Worm (Caenorhabditis elegans): ENCODE measurements around the gene F54D5.4.

The F54D5.4 gene

ce11 chrII:11617715-11618114 lies 48.1 kb downstream of the F54D5.4 start:
- no peak for TF ChIP-seq spr-3 (GFP tag; optimal IDR thresholded peaks at IDR 0.05)
- peak in 1 of 2 experiments; percentile 40 for TF ChIP-seq lsy-2 (tag; optimal IDR thresholded peaks at IDR 0.05)
- peak; percentile 88 for TF ChIP-seq nhr-25 (tag; optimal IDR thresholded peaks at IDR 0.05; ENCODE audit: borderline replicate concordance, insufficient read depth)
- TF ChIP-seq Y105C5A.15 (GFP tag; IDR thresholded peaks at IDR 0.05) = no peak
- TF ChIP-seq nhr-10 (tag; optimal IDR thresholded peaks at IDR 0.05) = peak; percentile 32
- peak; percentile 29; the same call in 1 of the 2 replicates for TF ChIP-seq lin-38 (GFP tag; IDR thresholded peaks at IDR 0.05)
- TF ChIP-seq nhr-11 (tag; optimal IDR thresholded peaks at IDR 0.05) = peak; percentile 28
- peak; percentile 78 for TF ChIP-seq hlh-30 (tag; optimal IDR thresholded peaks at IDR 0.05; ENCODE audit: insufficient read depth)
- peak; percentile 21 for TF ChIP-seq mxl-3 (GFP tag; optimal IDR thresholded peaks at IDR 0.05)
- TF ChIP-seq ama-1 (optimal IDR thresholded peaks at IDR 0.05) = peak; percentile 90
- 0 out of 2 replicates have a peak, but pooled peaks have one; percentile 10 for TF ChIP-seq hmg-1.1 (GFP tag; IDR thresholded peaks at IDR 0.05)
- 0 out of 2 replicates have a peak, but pooled peaks have one; percentile 28 for TF ChIP-seq D1046.2 (GFP tag; IDR thresholded peaks at IDR 0.05)
- peak in 1 of 2 experiments; percentile 13 for TF ChIP-seq unc-62 (GFP tag; optimal IDR thresholded peaks at IDR 0.05 in 1 of 2)
- no peak for TF ChIP-seq unc-62 (tag; optimal IDR thresholded peaks at IDR 0.05)
- peak; percentile 42 for TF ChIP-seq nhr-77 (tag; optimal IDR thresholded peaks at IDR 0.05)
- peak; percentile 60 for TF ChIP-seq hlh-11 (tag; optimal IDR thresholded peaks at IDR 0.05)
- no peak for TF ChIP-seq daf-16 (GFP tag; optimal IDR thresholded peaks at IDR 0.05)
- peak; percentile 33 for TF ChIP-seq daf-16 (tag; optimal IDR thresholded peaks at IDR 0.05)
- no peak for TF ChIP-seq dmd-9 (GFP tag; IDR thresholded peaks at IDR 0.05)
- no peak for TF ChIP-seq T26A8.4 (GFP tag; IDR thresholded peaks at IDR 0.05)
- no peak for TF ChIP-seq jun-1 (tag; optimal IDR thresholded peaks at IDR 0.05)
- TF ChIP-seq lin-29 (GFP tag; IDR thresholded peaks at IDR 0.05) = no peak
- peak; percentile 67 for TF ChIP-seq nhr-28 (tag; optimal IDR thresholded peaks at IDR 0.05)
- peak; percentile 16; the same call in 1 of the 2 replicates for TF ChIP-seq dmd-6 (GFP tag; IDR thresholded peaks at IDR 0.05)
- no peak for TF ChIP-seq dpl-1 (GFP tag; optimal IDR thresholded peaks at IDR 0.05)
- TF ChIP-seq nhr-48 (tag; optimal IDR thresholded peaks at IDR 0.05) = peak; percentile 44
- peak; percentile 38 for TF ChIP-seq aly-2 (tag; optimal IDR thresholded peaks at IDR 0.05)
- no peak for TF ChIP-seq nhr-6 (tag; optimal IDR thresholded peaks at IDR 0.05)
- TF ChIP-seq mep-1 (tag; optimal IDR thresholded peaks at IDR 0.05) = peak; percentile 82
- peak in 1 of 2 experiments; percentile 40 for TF ChIP-seq mdl-1 (tag; optimal IDR thresholded peaks at IDR 0.05)

ce11 chrII:11619171-11619570 lies 49.6 kb downstream of the F54D5.4 start:
- TF ChIP-seq zfp-3 (GFP tag; conservative IDR thresholded peaks at IDR 0.05) (no peak), sdz-12 (GFP tag; optimal IDR thresholded peaks at IDR 0.05) (no peak), ceh-28 (tag; optimal IDR thresholded peaks at IDR 0.05) (no peak), lin-29 (GFP tag; IDR thresholded peaks at IDR 0.05) (no peak), unc-130 (GFP tag; optimal IDR thresholded peaks at IDR 0.05) (no peak), Y48G9A.11 (GFP tag; IDR thresholded peaks at IDR 0.05) (no peak), madf-5 (GFP tag; IDR thresholded peaks at IDR 0.05) (no peak), saeg-2 (GFP tag; IDR thresholded peaks at IDR 0.05) (no peak), R02D3.7 (tag; optimal IDR thresholded peaks at IDR 0.05) (no peak), lin-13 (GFP tag; optimal IDR thresholded peaks at IDR 0.05) (no peak), ZK337.2 (GFP tag; IDR thresholded peaks at IDR 0.05) (no peak), T26A8.4 (GFP tag; IDR thresholded peaks at IDR 0.05) (no peak), skn-1 (tag; optimal IDR thresholded peaks at IDR 0.05) (no peak), daf-12 (tag; optimal IDR thresholded peaks at IDR 0.05) (peak; percentile 22), nhr-25 (tag; optimal IDR thresholded peaks at IDR 0.05; ENCODE audit: borderline replicate concordance, insufficient read depth) (peak; percentile 40), php-3 (GFP tag; IDR thresholded peaks at IDR 0.05) (no peak), nhr-76 (tag; optimal IDR thresholded peaks at IDR 0.05) (no peak), mes-2 (tag; optimal IDR thresholded peaks at IDR 0.05; ENCODE audit: poor library complexity, severe bottlenecking) (peak; percentile 55), F44E2.7 (GFP tag; IDR thresholded peaks at IDR 0.05) (no peak), tag-97 (GFP tag; IDR thresholded peaks at IDR 0.05) (no peak), F37D6.2 (tag; optimal IDR thresholded peaks at IDR 0.05) (no peak), daf-8 (GFP tag; IDR thresholded peaks at IDR 0.05) (no peak), madf-9 (GFP tag; conservative IDR thresholded peaks at IDR 0.05) (no peak), zag-1 (tag; optimal IDR thresholded peaks at IDR 0.05) (no peak), nhr-41 (GFP tag; IDR thresholded peaks at IDR 0.05) (no peak), Y5F2A.4 (GFP tag; optimal IDR thresholded peaks at IDR 0.05) (no peak)
